Worm (Caenorhabditis elegans) whole organism, mixed stage, embryonic: ENCODE measurements around the gene srh-33.

Source experiments
- bed-3 ChIP-seq: fragments of 200-800 bp; sonication (Bioruptor generic); optimal IDR thresholded peaks from 3 replicates; lab custom pipeline; 2018; ENCODE audit warnings: mild to moderate bottlenecking, missing genetic modification characterization, moderate library complexity, missing compliant biosample characterization
- mep-1 ChIP-seq: fragments of 150-350 bp; optimal IDR thresholded peaks from 2 replicates; lab custom pipeline; 2017; ENCODE audit warnings: missing biosample characterization, missing genetic modification reagents, missing genetic modification characterization, inconsistent platforms
- nhr-2 ChIP-seq: fragments of 150-350 bp; optimal IDR thresholded peaks from 2 replicates; lab custom pipeline; 2014; ENCODE audit warnings: missing biosample characterization, missing genetic modification characterization
- pha-4 ChIP-seq: fragments of 150-350 bp; optimal IDR thresholded peaks from 2 replicates; lab custom pipeline; 2018; ENCODE audit warnings: missing biosample characterization, missing genetic modification reagents, missing genetic modification characterization
- ztf-11 ChIP-seq: fragments of 150-350 bp; optimal IDR thresholded peaks from 2 replicates; lab custom pipeline; 2014; ENCODE audit warnings: missing biosample characterization, missing genetic modification characterization

- TF ChIP-seq ztf-11 (tag; lab: Kevin White, UChicago) (no peak), bed-3 (GFP tag; lab: Kevin White, UChicago) (no peak), mep-1 (tag; lab: Kevin White, UChicago) (no peak), pha-4 (tag; lab: Kevin White, UChicago) (no peak), nhr-2 (tag; lab: Kevin White, UChicago) (no peak)
These were observed 46.2 kb upstream of the srh-33 start, which contains the start of gene nhr-106 for ce11 chrV:489320-489719.
